Fruit fly (Drosophila melanogaster): Measurements from ENCODE around the gene CLIP-190.

The CLIP-190 gene

dm6 chr2L:17379844-17380243 is 4.7 kb upstream of the CLIP-190 start (continued):
- no peak for TF ChIP-seq BEAF-32 (GFP tag; optimal IDR thresholded peaks at IDR 0.05)
- peak; percentile 17 for TF ChIP-seq CTCF (GFP tag; optimal IDR thresholded peaks at IDR 0.05)
- TF ChIP-seq CG2199 (GFP tag; IDR thresholded peaks at IDR 0.05) = peak; percentile 87
- peak; percentile 3 for TF ChIP-seq CG9609 (GFP tag; optimal IDR thresholded peaks at IDR 0.05)
- peak; percentile 69 for TF ChIP-seq CG17829 (tag; optimal IDR thresholded peaks at IDR 0.05)
- no peak for TF ChIP-seq Doc2 (GFP tag; IDR thresholded peaks at IDR 0.05)
- TF ChIP-seq CG31224 (GFP tag; IDR thresholded peaks at IDR 0.05) = no peak
- no peak for TF ChIP-seq ssp (GFP tag; IDR thresholded peaks at IDR 0.05)
- peak; percentile 63 for TF ChIP-seq stc (GFP tag; IDR thresholded peaks at IDR 0.05)
- no peak; the same call in 2 of the 3 replicates for TF ChIP-seq croc (GFP tag; conservative IDR thresholded peaks at IDR 0.05)
- TF ChIP-seq phol (tag; optimal IDR thresholded peaks at IDR 0.05) = peak; percentile 15
- no peak for TF ChIP-seq bbx (GFP tag; IDR thresholded peaks at IDR 0.05; ENCODE audit: partially characterized antibody)
- peak; percentile 93 for TF ChIP-seq Asciz (GFP tag; optimal IDR thresholded peaks at IDR 0.05)
- TF ChIP-seq TFAM (GFP tag; optimal IDR thresholded peaks at IDR 0.05) = peak; percentile 70
- no peak for TF ChIP-seq hbn (GFP tag; IDR thresholded peaks at IDR 0.05; ENCODE audit: partially characterized antibody)
- TF ChIP-seq CG10147 (GFP tag; optimal IDR thresholded peaks at IDR 0.05) = no peak
- TF ChIP-seq chm (GFP tag; IDR thresholded peaks at IDR 0.05) = peak; percentile 84
- TF ChIP-seq odd (GFP tag; optimal IDR thresholded peaks at IDR 0.05) = peak; percentile 73
- TF ChIP-seq CG17802 (tag; optimal IDR thresholded peaks at IDR 0.05) = peak; percentile 51
- TF ChIP-seq B-H1 (GFP tag; IDR thresholded peaks at IDR 0.05) = no peak
- peak; percentile 36 for TF ChIP-seq CG7271 (tag; optimal IDR thresholded peaks at IDR 0.05)
- no peak for TF ChIP-seq CG16813 (GFP tag; IDR thresholded peaks at IDR 0.05; ENCODE audit: partially characterized antibody)
- TF ChIP-seq CG15601 (tag; optimal IDR thresholded peaks at IDR 0.05) = peak; percentile 93
- TF ChIP-seq chinmo (GFP tag; IDR thresholded peaks at IDR 0.05; ENCODE audit: partially characterized antibody) = no peak
- peak; percentile 44 for TF ChIP-seq tin (GFP tag; optimal IDR thresholded peaks at IDR 0.05)
- TF ChIP-seq zen (tag; optimal IDR thresholded peaks at IDR 0.05) = peak; percentile 42
- no peak for TF ChIP-seq HmgD (GFP tag; optimal IDR thresholded peaks at IDR 0.05)
- TF ChIP-seq Atf-2 (GFP tag; optimal IDR thresholded peaks at IDR 0.05) = peak; percentile 49
- TF ChIP-seq HmgZ (tag; optimal IDR thresholded peaks at IDR 0.05) = peak; percentile 46
- peak; percentile 32; the same call in 1 of the 2 replicates for TF ChIP-seq CG10366 (GFP tag; IDR thresholded peaks at IDR 0.05)
- TF ChIP-seq CG2712 (tag; optimal IDR thresholded peaks at IDR 0.05) = peak; percentile 71
- TF ChIP-seq Oli (tag; optimal IDR thresholded peaks at IDR 0.05) = no peak
- no peak for TF ChIP-seq ato (GFP tag; IDR thresholded peaks at IDR 0.05; ENCODE audit: partially characterized antibody)
- peak; percentile 50 for TF ChIP-seq CG12769 (tag; optimal IDR thresholded peaks at IDR 0.05)
- no peak for TF ChIP-seq CG12155 (GFP tag; optimal IDR thresholded peaks at IDR 0.05)
- TF ChIP-seq CG3995 (GFP tag; optimal IDR thresholded peaks at IDR 0.05) = no peak
- TF ChIP-seq Scr (GFP tag; IDR thresholded peaks at IDR 0.05; ENCODE audit: partially characterized antibody) = no peak
- peak; percentile 45 for TF ChIP-seq CG31388 (GFP tag; optimal IDR thresholded peaks at IDR 0.05)
- peak; percentile 80 for TF ChIP-seq Vsx1 (GFP tag; optimal IDR thresholded peaks at IDR 0.05)
- no peak for TF ChIP-seq Dbx (GFP tag; IDR thresholded peaks at IDR 0.05)
- no peak for TF ChIP-seq Sin3A (optimal IDR thresholded peaks at IDR 0.05)
- TF ChIP-seq tx (GFP tag; optimal IDR thresholded peaks at IDR 0.05) = peak; percentile 48
- peak; percentile 27 for TF ChIP-seq CG16815 (GFP tag; optimal IDR thresholded peaks at IDR 0.05)
- no peak for TF ChIP-seq peb (GFP tag; IDR thresholded peaks at IDR 0.05)
- TF ChIP-seq CG8359 (GFP tag; optimal IDR thresholded peaks at IDR 0.05; ENCODE audit: borderline replicate concordance) = peak; percentile 61
- TF ChIP-seq insv (GFP tag; optimal IDR thresholded peaks at IDR 0.05) = no peak
- TF ChIP-seq CG11723 (GFP tag; optimal IDR thresholded peaks at IDR 0.05) = peak; percentile 67
- TF ChIP-seq CG4424 (GFP tag; optimal IDR thresholded peaks at IDR 0.05) = peak; percentile 64
- peak; percentile 80 for TF ChIP-seq CG2678 (tag; optimal IDR thresholded peaks at IDR 0.05)
- no peak for TF ChIP-seq sug (tag; optimal IDR thresholded peaks at IDR 0.05)
- TF ChIP-seq tup (GFP tag; optimal IDR thresholded peaks at IDR 0.05) = peak; percentile 64
